Worm (Caenorhabditis elegans) whole organism, L3 larva: Measurements from ENCODE around the gene smu-2.

Experiments
- ceh-16 ChIP-seq: sonication (generic microtip); optimal IDR thresholded peaks from 2 replicates; lab custom pipeline; 2017; ENCODE audit warnings: missing biosample characterization, missing genetic modification characterization
- ceh-9 ChIP-seq: sonication (generic microtip); optimal IDR thresholded peaks from 2 replicates; lab custom pipeline; 2018; ENCODE audit warnings: missing biosample characterization, missing genetic modification characterization
- lin-39 ChIP-seq: fragments of 150-350 bp; optimal IDR thresholded peaks from 2 replicates; lab custom pipeline; 2018; ENCODE audit warnings: missing biosample characterization, missing genetic modification reagents, missing genetic modification characterization
- mml-1 ChIP-seq: fragments of 150-350 bp; sonication (generic microtip); optimal IDR thresholded peaks from 3 replicates; lab custom pipeline; 2014; ENCODE audit warnings: missing biosample characterization, missing genetic modification characterization
- nhr-11 ChIP-seq: fragments of 150-350 bp; optimal IDR thresholded peaks from 2 replicates; lab custom pipeline; 2014; ENCODE audit warnings: missing biosample characterization, missing genetic modification characterization
- nhr-12 ChIP-seq: fragments of 150-350 bp; optimal IDR thresholded peaks from 2 replicates; lab custom pipeline; 2014; ENCODE audit warnings: missing biosample characterization, missing genetic modification characterization
- nhr-237 ChIP-seq: fragments of 150-350 bp; optimal IDR thresholded peaks from 2 replicates; lab custom pipeline; 2014; ENCODE audit warnings: missing biosample characterization, missing genetic modification characterization
- nhr-76 ChIP-seq: fragments of 150-350 bp; sonication (generic microtip); optimal IDR thresholded peaks from 5 replicates; lab custom pipeline; 2014; ENCODE audit warnings: missing biosample characterization, missing genetic modification characterization
- pha-4 ChIP-seq: fragments of 150-350 bp; optimal IDR thresholded peaks from 2 replicates; lab custom pipeline; 2014; ENCODE audit warnings: missing biosample characterization, missing genetic modification reagents, missing genetic modification characterization
- pqm-1 ChIP-seq: fragments of 150-350 bp; optimal IDR thresholded peaks from 2 replicates; lab custom pipeline; 2017; ENCODE audit warnings: missing biosample characterization, missing genetic modification characterization, inconsistent platforms
- snpc-4 ChIP-seq: fragments of 150-350 bp; optimal IDR thresholded peaks from 2 replicates; lab custom pipeline; 2014; ENCODE audit warnings: missing biosample characterization, missing genetic modification characterization
- tbx-2 ChIP-seq: sonication (generic microtip); optimal IDR thresholded peaks from 2 replicates; lab custom pipeline; 2016; ENCODE audit warnings: mild to moderate bottlenecking, missing genetic modification characterization, missing compliant biosample characterization
- unc-39 ChIP-seq: sonication (generic microtip); optimal IDR thresholded peaks from 4 replicates; lab custom pipeline; 2017; ENCODE audit warnings: missing biosample characterization, missing genetic modification characterization
- unc-62 ChIP-seq: fragments of 150-350 bp; sonication (generic microtip); optimal IDR thresholded peaks from 4 replicates; lab custom pipeline; 2014; ENCODE audit warnings: missing biosample characterization, missing genetic modification reagents, missing genetic modification characterization

- TF ChIP-seq tbx-2 (tag; lab: Kevin White, UChicago) (no peak), nhr-237 (tag; lab: Kevin White, UChicago) (no peak), lin-39 (tag; lab: Kevin White, UChicago) (no peak), pha-4 (tag; lab: Kevin White, UChicago) (no peak), ceh-16 (no peak), unc-39 (tag; lab: Kevin White, UChicago) (no peak), mml-1 (tag; lab: Kevin White, UChicago) (no peak), nhr-11 (tag; lab: Kevin White, UChicago) (no peak), nhr-76 (no peak), ceh-9 (tag; lab: Kevin White, UChicago) (no peak), snpc-4 (tag; lab: Kevin White, UChicago) (no peak), pqm-1 (tag; lab: Kevin White, UChicago) (no peak), nhr-12 (tag; lab: Kevin White, UChicago) (no peak), unc-62 (no peak)
These were observed 45.8 kb upstream of the smu-2 start, which contains the start of gene skpo-2 for ce11 chrII:3436412-3436811.
